Worm (Caenorhabditis elegans) whole organism, young adult: Measurements from ENCODE around the gene nifk-1.

Experiments used
- B0019.2 ChIP-seq: fragments of 200-800 bp; sonication (Bioruptor generic); conservative IDR thresholded peaks from 2 replicates; pipeline ENCODE4 v1.3.6; 2022; ENCODE audit warnings: missing genetic modification reagents, missing genetic modification characterization, missing compliant biosample characterization
- F33H1.4 ChIP-seq: fragments of 200-800 bp; sonication (Bioruptor generic); IDR thresholded peaks from 2 replicates; pipeline ENCODE4 v1.3.6; 2022; ENCODE audit warnings: missing genetic modification reagents, missing genetic modification characterization, missing compliant biosample characterization
- K11D2.4 ChIP-seq: fragments of 200-800 bp; sonication (Bioruptor generic); IDR thresholded peaks from 2 replicates; pipeline ENCODE4 v1.3.6; 2022; ENCODE audit warnings: missing genetic modification reagents, missing genetic modification characterization, missing compliant biosample characterization
- K12H6.12 ChIP-seq: fragments of 200-800 bp; sonication (Bioruptor generic); optimal IDR thresholded peaks from 2 replicates; lab custom pipeline; 2018; ENCODE audit warnings: mild to moderate bottlenecking, missing genetic modification characterization, missing compliant biosample characterization
- Y53G8AR.9 ChIP-seq: fragments of 200-800 bp; sonication (Bioruptor generic); conservative IDR thresholded peaks from 2 replicates; pipeline ENCODE4 v1.3.6; 2022; ENCODE audit warnings: missing genetic modification reagents, missing genetic modification characterization, missing compliant biosample characterization
- atf-7 ChIP-seq: sonication (generic microtip); optimal IDR thresholded peaks from 2 replicates; lab custom pipeline; 2017; ENCODE audit warnings: mild to moderate bottlenecking, missing genetic modification characterization, missing compliant biosample characterization
- athp-1 ChIP-seq: sonication (generic microtip); optimal IDR thresholded peaks from 2 replicates; lab custom pipeline; 2017; ENCODE audit warnings: mild to moderate bottlenecking, missing genetic modification characterization, missing compliant biosample characterization
- attf-5 ChIP-seq: fragments of 200-800 bp; sonication (Bioruptor generic); optimal IDR thresholded peaks from 2 replicates; lab custom pipeline; 2018; ENCODE audit warnings: mild to moderate bottlenecking, missing genetic modification characterization, missing compliant biosample characterization
- attf-6 ChIP-seq: fragments of 200-800 bp; sonication (Bioruptor generic); IDR thresholded peaks from 2 replicates; pipeline ENCODE4 v1.3.6; 2022; ENCODE audit warnings: missing genetic modification reagents, missing genetic modification characterization, missing compliant biosample characterization
- bed-1 ChIP-seq: fragments of 200-800 bp; sonication (Bioruptor generic); IDR thresholded peaks from 2 replicates; pipeline ENCODE4 v1.3.6; 2022; ENCODE audit warnings: missing genetic modification reagents, missing genetic modification characterization, missing compliant biosample characterization
- cebp-1 ChIP-seq, 2 experiments: fragments of 200-800 bp in 1 of 2; sonication (Bioruptor generic) in 1 of 2; sonication (generic microtip) in 1 of 2; IDR thresholded peaks in 1 of 2; optimal IDR thresholded peaks in 1 of 2; 2 replicates each; pipeline versions ENCODE4 v1.3.6 to Lab custom; 2017 to 2022; ENCODE audit warnings: missing compliant biosample characterization in 2 of 2, missing genetic modification characterization in 2 of 2, mild to moderate bottlenecking in 1 of 2, missing genetic modification reagents in 1 of 2, moderate library complexity in 1 of 2
- ceh-27 ChIP-seq: fragments of 200-800 bp; sonication (Bioruptor generic); optimal IDR thresholded peaks from 2 replicates; lab custom pipeline; 2018; ENCODE audit warnings: mild to moderate bottlenecking, missing genetic modification characterization, moderate library complexity, missing compliant biosample characterization
- dox-1 ChIP-seq: fragments of 200-800 bp; sonication (Bioruptor generic); IDR thresholded peaks from 2 replicates; pipeline ENCODE4 v1.3.6; 2022; ENCODE audit warnings: missing genetic modification reagents, missing genetic modification characterization, missing compliant biosample characterization
- efl-1 ChIP-seq: fragments of 150-350 bp; optimal IDR thresholded peaks from 2 replicates; lab custom pipeline; 2014; ENCODE audit warnings: missing biosample characterization, missing genetic modification reagents, missing genetic modification characterization
- hmg-1.2 ChIP-seq: fragments of 200-800 bp; sonication (Bioruptor generic); IDR thresholded peaks from 2 replicates; pipeline ENCODE4 v1.3.6; 2022; ENCODE audit warnings: missing genetic modification reagents, missing genetic modification characterization, missing compliant biosample characterization
- hmg-20 ChIP-seq: fragments of 200-800 bp; sonication (Bioruptor generic); IDR thresholded peaks from 2 replicates; pipeline ENCODE4 v1.3.6; 2022; ENCODE audit warnings: missing genetic modification reagents, missing genetic modification characterization, missing compliant biosample characterization
- hrde-1 ChIP-seq: sonication (generic microtip); optimal IDR thresholded peaks from 2 replicates; lab custom pipeline; 2016; ENCODE audit warnings: missing genetic modification characterization, mild to moderate bottlenecking, missing compliant biosample characterization, moderate library complexity, missing genotype, missing genetic modification reagents, borderline replicate concordance
- hsf-1 ChIP-seq: fragments of 200-800 bp; sonication (Bioruptor generic); IDR thresholded peaks from 2 replicates; pipeline ENCODE4 v1.3.6; 2022; ENCODE audit warnings: missing genetic modification reagents, missing genetic modification characterization, missing compliant biosample characterization
- let-607 ChIP-seq, 2 experiments: fragments of 200-800 bp in 1 of 2; sonication (Bioruptor generic) in 1 of 2; sonication (generic microtip) in 1 of 2; optimal IDR thresholded peaks; 2 replicates each; lab custom pipeline; 2016 to 2018; ENCODE audit warnings: mild to moderate bottlenecking in 2 of 2, missing compliant biosample characterization in 2 of 2, missing genetic modification characterization in 2 of 2, moderate library complexity in 2 of 2, missing genotype in 1 of 2
- lin-26 ChIP-seq: fragments of 200-800 bp; sonication (Bioruptor generic); IDR thresholded peaks from 2 replicates; pipeline ENCODE4 v1.3.6; 2022; ENCODE audit warnings: missing genetic modification reagents, missing genetic modification characterization, missing compliant biosample characterization
- lin-35 ChIP-seq, 3 experiments: fragments of 150-350 bp in 2 of 3; sonication (generic microtip) in 1 of 3; optimal IDR thresholded peaks; 2 replicates each; lab custom pipeline; 2014 to 2018; ENCODE audit warnings: missing biosample characterization in 3 of 3, missing genetic modification characterization in 3 of 3, missing genetic modification reagents in 3 of 3
- lin-40 ChIP-seq: sonication (generic microtip); optimal IDR thresholded peaks from 2 replicates; lab custom pipeline; 2016; ENCODE audit warnings: missing genetic modification characterization, mild to moderate bottlenecking, missing compliant biosample characterization, missing genotype, missing genetic modification reagents
- lin-54 ChIP-seq: fragments of 200-800 bp; sonication (Bioruptor generic); optimal IDR thresholded peaks from 2 replicates; lab custom pipeline; 2018; ENCODE audit warnings: mild to moderate bottlenecking, missing genetic modification characterization, missing compliant biosample characterization
- lir-1 ChIP-seq: fragments of 200-800 bp; sonication (Bioruptor generic); conservative IDR thresholded peaks from 2 replicates; pipeline ENCODE4 v1.3.6; 2022; ENCODE audit warnings: missing genetic modification reagents, missing genetic modification characterization, missing compliant biosample characterization
- lsl-1 ChIP-seq: fragments of 200-800 bp; sonication (Bioruptor generic); optimal IDR thresholded peaks from 2 replicates; lab custom pipeline; 2018; ENCODE audit warnings: mild to moderate bottlenecking, missing genetic modification characterization, moderate library complexity, missing compliant biosample characterization
- mcd-1 ChIP-seq: fragments of 200-800 bp; sonication (Bioruptor generic); IDR thresholded peaks from 2 replicates; pipeline ENCODE4 v1.3.6; 2022; ENCODE audit warnings: missing genetic modification reagents, missing genetic modification characterization, missing compliant biosample characterization
- mes-4 ChIP-seq: sonication (generic microtip); optimal IDR thresholded peaks from 2 replicates; lab custom pipeline; 2016; ENCODE audit warnings: missing genotype, missing genetic modification characterization, missing compliant biosample characterization
- nfyb-1 ChIP-seq: fragments of 200-800 bp; sonication (Bioruptor generic); IDR thresholded peaks from 2 replicates; pipeline ENCODE4 v1.3.6; 2022; ENCODE audit warnings: missing genetic modification reagents, missing genetic modification characterization, missing compliant biosample characterization
- nhr-27 ChIP-seq: fragments of 200-800 bp; sonication (Bioruptor generic); optimal IDR thresholded peaks from 2 replicates; lab custom pipeline; 2018; ENCODE audit warnings: mild to moderate bottlenecking, missing genetic modification characterization, moderate library complexity, missing compliant biosample characterization
- nhr-80 ChIP-seq: sonication (generic microtip); optimal IDR thresholded peaks from 2 replicates; lab custom pipeline; 2016; ENCODE audit warnings: missing genetic modification characterization, missing compliant biosample characterization
- somi-1 ChIP-seq: fragments of 200-800 bp; sonication (Bioruptor generic); optimal IDR thresholded peaks from 2 replicates; lab custom pipeline; 2018; ENCODE audit warnings: mild to moderate bottlenecking, missing genetic modification characterization, missing compliant biosample characterization
- unc-62 ChIP-seq: fragments of 150-350 bp; optimal IDR thresholded peaks from 2 replicates; lab custom pipeline; 2014; ENCODE audit warnings: missing biosample characterization, missing genetic modification reagents, missing genetic modification characterization
- zfh-2 ChIP-seq: fragments of 200-800 bp; sonication (Bioruptor generic); conservative IDR thresholded peaks from 2 replicates; pipeline ENCODE4 v1.3.6; 2022; ENCODE audit warnings: missing genetic modification reagents, missing genetic modification characterization, missing compliant biosample characterization
- zim-3 ChIP-seq: sonication (generic microtip); optimal IDR thresholded peaks from 2 replicates; lab custom pipeline; 2017; ENCODE audit warnings: mild to moderate bottlenecking, missing genetic modification characterization, moderate library complexity, missing compliant biosample characterization
- ztf-25 ChIP-seq: fragments of 200-800 bp; sonication (Bioruptor generic); IDR thresholded peaks from 2 replicates; pipeline ENCODE4 v1.3.6; 2022; ENCODE audit warnings: missing genetic modification reagents, missing genetic modification characterization, missing compliant biosample characterization

nifk-1 gene

ce11 chrIII:4734056-4734455, 40.9 kb upstream of the nifk-1 start, which contains the start of gene F17C8.9 (continued):
- TF ChIP-seq let-607 (tag; optimal IDR thresholded peaks at IDR 0.05; lab: Kevin White, UChicago): no peak
- TF ChIP-seq hsf-1 (GFP tag; lab: Robert Waterston, UW): no peak
- TF ChIP-seq zfh-2 (GFP tag; lab: Robert Waterston, UW): no peak

ce11 chrIII:4731295-4731988, 38.3 kb upstream of the nifk-1 start, which contains the start of gene F17C8.3:
Gene F17C8.3 (plus strand): TSS chrIII:4731938.
- peak; percentile 17 for TF ChIP-seq somi-1 (GFP tag; lab: Kevin White, UChicago)
- TF ChIP-seq efl-1 (GFP tag; lab: Kevin White, UChicago): no peak
- TF ChIP-seq K12H6.12 (tag; lab: Kevin White, UChicago): peak; percentile 21
- TF ChIP-seq B0019.2 (GFP tag; lab: Robert Waterston, UW): no peak
- no peak for TF ChIP-seq lir-1 (GFP tag; lab: Robert Waterston, UW)
- no peak for TF ChIP-seq nhr-27 (tag; lab: Kevin White, UChicago)

ce11 chrIII:4723922-4724321, 30.8 kb upstream of the nifk-1 start:
- TF ChIP-seq zfh-2 (GFP tag; lab: Robert Waterston, UW): peak; percentile 54
- TF ChIP-seq ztf-25: no peak
- TF ChIP-seq lsl-1 (GFP tag; lab: Kevin White, UChicago): no peak

- TF ChIP-seq unc-62: no peak
- TF ChIP-seq mcd-1 (GFP tag; lab: Robert Waterston, UW): peak; percentile 57
- TF ChIP-seq attf-6 (GFP tag; lab: Robert Waterston, UW): no peak
- no peak for TF ChIP-seq bed-1 (GFP tag; lab: Robert Waterston, UW)
- no peak for TF ChIP-seq lin-26
- TF ChIP-seq athp-1 (tag; lab: Kevin White, UChicago): no peak
- no peak for TF ChIP-seq F33H1.4
- TF ChIP-seq lin-54: peak; percentile 8
- no peak for TF ChIP-seq nhr-80 (tag; lab: Kevin White, UChicago)
- no peak for TF ChIP-seq Y53G8AR.9
- peak; percentile 75 for TF ChIP-seq K12H6.12 (tag; lab: Kevin White, UChicago)
- no peak for TF ChIP-seq hmg-20 (GFP tag; lab: Robert Waterston, UW)
- TF ChIP-seq K11D2.4: peak; percentile 54
- no peak for TF ChIP-seq mes-4
- peak; percentile 85 for TF ChIP-seq hmg-1.2
- no peak for TF ChIP-seq atf-7 (tag; lab: Kevin White, UChicago)
- TF ChIP-seq lin-35 (GFP tag; optimal IDR thresholded peaks at IDR 0.05; lab: Kevin White, UChicago): peak in 1 of 3 experiments; percentile 78
- no peak for TF ChIP-seq hrde-1
- no peak for TF ChIP-seq nhr-27 (tag; lab: Kevin White, UChicago)
- peak; percentile 88 for TF ChIP-seq zfh-2 (GFP tag; lab: Robert Waterston, UW)
- TF ChIP-seq cebp-1 (GFP tag; IDR thresholded peaks at IDR 0.05; lab: Robert Waterston, UW): no peak
- peak; percentile 59 for TF ChIP-seq cebp-1 (tag; optimal IDR thresholded peaks at IDR 0.05; lab: Kevin White, UChicago)
- TF ChIP-seq zim-3 (tag; lab: Kevin White, UChicago): no peak
- TF ChIP-seq lin-40 (tag; lab: Kevin White, UChicago): peak; percentile 36
- TF ChIP-seq ceh-27 (GFP tag; lab: Kevin White, UChicago): peak; percentile 51
- TF ChIP-seq attf-5 (GFP tag; lab: Kevin White, UChicago): peak; percentile 34
- TF ChIP-seq dox-1: peak; percentile 45; the same call in 1 of the 2 replicates
- TF ChIP-seq nfyb-1 (GFP tag; lab: Robert Waterston, UW): 0 out of 2 replicates have a peak, but pooled peaks have one; percentile 32
These were observed 28.6 kb upstream of the nifk-1 start, which contains the start of gene acy-1 for ce11 chrIII:4721750-4722149. Gene acy-1 (plus strand): TSS chrIII:4722095.
